Fruit fly (Drosophila melanogaster) whole organism, embryonic: ENCODE data around the gene CG34454.

Experiments used
- Bdp1 ChIP-seq: fragments of 200-800 bp; sonication (Bioruptor generic); optimal IDR thresholded peaks from 3 replicates; lab custom pipeline; 2016; ENCODE audit warnings: missing biosample characterization, missing genetic modification characterization
- Bgb ChIP-seq: fragments of 200-800 bp; sonication (Bioruptor generic); IDR thresholded peaks from 2 replicates; pipeline ENCODE4 v1.3.6; 2022; ENCODE audit warnings: missing biosample characterization, missing genetic modification characterization; ENCODE audit not compliant: partially characterized antibody
- C15 ChIP-seq: fragments of 200-800 bp; sonication (Bioruptor generic); IDR thresholded peaks from 3 replicates; pipeline ENCODE4 v1.3.6; 2022; ENCODE audit warnings: missing biosample characterization, missing genetic modification characterization
- CG10209 ChIP-seq: fragments of 200-800 bp; sonication (Bioruptor generic); optimal IDR thresholded peaks from 3 replicates; lab custom pipeline; 2017; ENCODE audit warnings: missing biosample characterization, mild to moderate bottlenecking, missing genetic modification characterization, missing genetic modification reagents
- CG10267 ChIP-seq: fragments of 200-800 bp; sonication (Bioruptor generic); optimal IDR thresholded peaks from 2 replicates; lab custom pipeline; 2018; ENCODE audit warnings: missing biosample characterization, mild to moderate bottlenecking, missing genetic modification characterization, moderate library complexity
- CG10366 ChIP-seq: fragments of 200-800 bp; sonication (Bioruptor generic); IDR thresholded peaks from 2 replicates; pipeline ENCODE4 v1.3.6; 2022; ENCODE audit warnings: missing biosample characterization, missing genetic modification characterization
- CG10431 ChIP-seq: fragments of 200-800 bp; sonication (Bioruptor generic); optimal IDR thresholded peaks from 3 replicates; lab custom pipeline; 2018; ENCODE audit warnings: missing biosample characterization, mild to moderate bottlenecking, missing genetic modification characterization
- CG10565 ChIP-seq: fragments of 200-800 bp; sonication (Bioruptor generic); optimal IDR thresholded peaks from 3 replicates; lab custom pipeline; 2016; ENCODE audit warnings: missing biosample characterization, mild to moderate bottlenecking, missing genetic modification characterization
- CG10654 ChIP-seq: fragments of 200-800 bp; sonication (Bioruptor generic); optimal IDR thresholded peaks from 2 replicates; lab custom pipeline; 2016; ENCODE audit warnings: missing biosample characterization, missing genetic modification characterization
- CG11085 ChIP-seq: fragments of 200-800 bp; sonication (Bioruptor generic); IDR thresholded peaks from 2 replicates; pipeline ENCODE4 v1.3.6; 2022; ENCODE audit warnings: missing biosample characterization, missing genetic modification characterization
- CG12391 ChIP-seq: fragments of 200-800 bp; sonication (Bioruptor generic); optimal IDR thresholded peaks from 3 replicates; lab custom pipeline; 2018; ENCODE audit warnings: missing biosample characterization, mild to moderate bottlenecking, missing genetic modification characterization, moderate library complexity
- CG1602 ChIP-seq: fragments of 200-800 bp; sonication (Bioruptor generic); optimal IDR thresholded peaks from 3 replicates; lab custom pipeline; 2016; ENCODE audit warnings: missing biosample characterization, missing genetic modification characterization
- CG16779 ChIP-seq: fragments of 200-800 bp; sonication (Bioruptor generic); IDR thresholded peaks from 2 replicates; pipeline ENCODE4 v1.3.6; 2022; ENCODE audit warnings: missing biosample characterization, missing genetic modification characterization
- CG16813 ChIP-seq: fragments of 200-800 bp; sonication (Bioruptor generic); IDR thresholded peaks from 3 replicates; pipeline ENCODE4 v1.3.6; 2022; ENCODE audit warnings: missing biosample characterization, missing genetic modification characterization; ENCODE audit not compliant: partially characterized antibody
- CG2120 ChIP-seq: fragments of 200-800 bp; sonication (Bioruptor generic); optimal IDR thresholded peaks from 3 replicates; lab custom pipeline; 2016; ENCODE audit warnings: missing biosample characterization, missing genetic modification characterization
- CG32532 ChIP-seq: fragments of 200-800 bp; sonication (Bioruptor generic); IDR thresholded peaks from 2 replicates; pipeline ENCODE4 v1.3.6; 2022; ENCODE audit warnings: missing biosample characterization, missing genetic modification characterization
- CG32767 ChIP-seq: fragments of 200-800 bp; sonication (Bioruptor generic); IDR thresholded peaks from 2 replicates; pipeline ENCODE4 v1.3.6; 2022; ENCODE audit warnings: missing biosample characterization, missing genetic modification characterization
- CG33557 ChIP-seq: fragments of 200-800 bp; sonication (Bioruptor generic); optimal IDR thresholded peaks from 2 replicates; lab custom pipeline; 2019; ENCODE audit warnings: missing biosample characterization, mild to moderate bottlenecking, missing genetic modification characterization, moderate library complexity
- CG6683 ChIP-seq: fragments of 200-800 bp; sonication (Bioruptor generic); optimal IDR thresholded peaks from 2 replicates; lab custom pipeline; 2017; ENCODE audit warnings: missing biosample characterization, mild to moderate bottlenecking, missing genetic modification characterization, missing genetic modification reagents
- CG6689 ChIP-seq: fragments of 200-800 bp; sonication (Bioruptor generic); IDR thresholded peaks from 2 replicates; pipeline ENCODE4 v1.3.6; 2022; ENCODE audit warnings: missing biosample characterization, missing genetic modification characterization
- CG8765 ChIP-seq: fragments of 200-800 bp; sonication (Bioruptor generic); IDR thresholded peaks from 2 replicates; pipeline ENCODE4 v1.3.6; 2022; ENCODE audit warnings: missing biosample characterization, missing genetic modification characterization
- CkIIα-i1 ChIP-seq: fragments of 200-800 bp; sonication (Bioruptor generic); IDR thresholded peaks from 2 replicates; pipeline ENCODE4 v1.3.6; 2022; ENCODE audit warnings: missing biosample characterization, missing genetic modification characterization
- Deaf1 ChIP-seq: fragments of 200-800 bp; optimal IDR thresholded peaks from 3 replicates; lab custom pipeline; 2019; ENCODE audit warnings: missing biosample characterization, mild to moderate bottlenecking, missing genetic modification characterization, moderate library complexity
- Dref ChIP-seq: fragments of 200-800 bp; sonication (Bioruptor generic); IDR thresholded peaks from 2 replicates; pipeline ENCODE4 v1.3.6; 2022; ENCODE audit warnings: missing biosample characterization, missing genetic modification characterization
- GATAe ChIP-seq: fragments of 200-800 bp; sonication (Bioruptor generic); conservative IDR thresholded peaks from 2 replicates; pipeline ENCODE4 v1.3.6; 2022; ENCODE audit warnings: missing biosample characterization, missing genetic modification characterization
- HLH54F ChIP-seq: fragments of 200-800 bp; sonication (Bioruptor generic); optimal IDR thresholded peaks from 3 replicates; lab custom pipeline; 2016; ENCODE audit warnings: missing biosample characterization, missing genetic modification characterization
- Med ChIP-seq: fragments of 200-800 bp; sonication (Bioruptor generic); peaks from one replicate; lab custom pipeline; 2016; ENCODE audit warnings: missing biosample characterization, missing genetic modification characterization, mild to moderate bottlenecking, inconsistent platforms, moderate library complexity
- Mrtf ChIP-seq: fragments of 200-800 bp; sonication (Bioruptor generic); IDR thresholded peaks from 3 replicates; pipeline ENCODE4 v1.3.6; 2022; ENCODE audit warnings: missing biosample characterization, missing genetic modification characterization
- NK7.1 ChIP-seq: fragments of 200-800 bp; sonication (Bioruptor generic); optimal IDR thresholded peaks from 3 replicates; lab custom pipeline; 2016; ENCODE audit warnings: missing biosample characterization, missing genetic modification characterization
- Nf-YC ChIP-seq: fragments of 200-800 bp; optimal IDR thresholded peaks from 3 replicates; lab custom pipeline; 2019; ENCODE audit warnings: missing biosample characterization, mild to moderate bottlenecking, missing genetic modification characterization, moderate library complexity
- bowl ChIP-seq: fragments of 200-800 bp; sonication (Bioruptor generic); IDR thresholded peaks from 2 replicates; pipeline ENCODE4 v1.3.6; 2022; ENCODE audit warnings: missing biosample characterization, missing genetic modification characterization
- croc ChIP-seq: fragments of 200-800 bp; sonication (Bioruptor generic); conservative IDR thresholded peaks from 3 replicates; pipeline ENCODE4 v1.3.6; 2022; ENCODE audit warnings: missing biosample characterization, missing genetic modification characterization
- cwo ChIP-seq: fragments of 200-800 bp; sonication (Bioruptor generic); optimal IDR thresholded peaks from 3 replicates; lab custom pipeline; 2017; ENCODE audit warnings: missing biosample characterization, missing genetic modification characterization, mild to moderate bottlenecking, moderate library complexity, missing genetic modification reagents
- dmrt11E ChIP-seq: fragments of 200-800 bp; sonication (Bioruptor generic); optimal IDR thresholded peaks from 3 replicates; lab custom pipeline; 2018; ENCODE audit warnings: missing biosample characterization, mild to moderate bottlenecking, missing genetic modification characterization, moderate library complexity
- esg ChIP-seq: fragments of 200-800 bp; sonication (Bioruptor generic); conservative IDR thresholded peaks from 2 replicates; pipeline ENCODE4 v1.3.6; 2022; ENCODE audit warnings: missing biosample characterization, missing genetic modification characterization
- exex ChIP-seq: fragments of 200-800 bp; sonication (Bioruptor generic); optimal IDR thresholded peaks from 4 replicates; lab custom pipeline; 2018; ENCODE audit warnings: missing biosample characterization, mild to moderate bottlenecking, missing genetic modification characterization, moderate library complexity
- hb ChIP-seq: fragments of 200-800 bp; sonication (Bioruptor generic); IDR thresholded peaks from 3 replicates; pipeline ENCODE4 v1.3.6; 2022; ENCODE audit warnings: missing biosample characterization, missing genetic modification characterization; ENCODE audit not compliant: partially characterized antibody
- hkb ChIP-seq, 2 experiments: fragments of 200-800 bp in 1 of 2; fragments of >200 bp in 1 of 2; sonication (Bioruptor generic) in 1 of 2; IDR thresholded peaks in 1 of 2; optimal IDR thresholded peaks in 1 of 2; 2 replicates each; pipeline versions ENCODE4 v1.3.6 to Lab custom; 2017 to 2022; ENCODE audit warnings: missing biosample characterization in 1 of 2, missing genetic modification characterization in 1 of 2
- nau ChIP-seq: fragments of 200-800 bp; sonication (Bioruptor generic); optimal IDR thresholded peaks from 3 replicates; lab custom pipeline; 2017; ENCODE audit warnings: missing biosample characterization, mild to moderate bottlenecking, missing genetic modification characterization, missing genetic modification reagents
- pfk ChIP-seq: fragments of 200-800 bp; sonication (Bioruptor generic); optimal IDR thresholded peaks from 2 replicates; lab custom pipeline; 2018; ENCODE audit warnings: missing biosample characterization, mild to moderate bottlenecking, missing genetic modification characterization, moderate library complexity
- psq ChIP-seq: fragments of 200-800 bp; sonication (Bioruptor generic); optimal IDR thresholded peaks from 2 replicates; lab custom pipeline; 2017; ENCODE audit warnings: missing biosample characterization, missing genetic modification characterization
- pum ChIP-seq: fragments of 200-800 bp; sonication (Bioruptor generic); optimal IDR thresholded peaks from 2 replicates; lab custom pipeline; 2016; ENCODE audit warnings: missing biosample characterization, missing genetic modification characterization
- ranshi ChIP-seq: fragments of 200-800 bp; sonication (Bioruptor generic); IDR thresholded peaks from 2 replicates; pipeline ENCODE4 v1.3.6; 2022; ENCODE audit warnings: missing biosample characterization, missing genetic modification characterization
- rib ChIP-seq: fragments of 200-800 bp; sonication (Bioruptor generic); IDR thresholded peaks from 2 replicates; pipeline ENCODE4 v1.3.6; 2022; ENCODE audit warnings: missing biosample characterization, missing genetic modification characterization
- sr ChIP-seq: fragments of 200-800 bp; sonication (Bioruptor generic); IDR thresholded peaks from 3 replicates; pipeline ENCODE4 v1.3.6; 2022; ENCODE audit warnings: missing biosample characterization, missing genetic modification characterization
- unpg ChIP-seq: fragments of 200-800 bp; sonication (Bioruptor generic); optimal IDR thresholded peaks from 3 replicates; lab custom pipeline; 2018; ENCODE audit warnings: missing biosample characterization, mild to moderate bottlenecking, missing genetic modification characterization, moderate library complexity
- zfh1 ChIP-seq: fragments of 200-800 bp; sonication (Bioruptor generic); IDR thresholded peaks from 3 replicates; pipeline ENCODE4 v1.3.6; 2022; ENCODE audit warnings: missing biosample characterization, missing genetic modification characterization

The CG34454 gene

dm6 chr3L:223019-223902 is 8.9 kb downstream of the CG34454 start, which contains the start of the genes pyx and CG33229 (continued):
- TF ChIP-seq CG8765 (GFP tag; lab: Robert Waterston, UW) (peak; percentile 52; the same call in 1 of the 2 replicates), hkb (optimal IDR thresholded peaks at IDR 0.05; lab: Kevin White, UChicago) (peak; percentile 83), hkb (GFP tag; IDR thresholded peaks at IDR 0.05; lab: Robert Waterston, UW) (peak; percentile 68), CG2120 (GFP tag; lab: Kevin White, UChicago) (peak; percentile 96), CG10209 (GFP tag; lab: Kevin White, UChicago) (peak; percentile 85), CG16779 (GFP tag; lab: Robert Waterston, UW) (peak; percentile 85), CG11085 (GFP tag; lab: Robert Waterston, UW) (peak; percentile 72), CG33557 (GFP tag; lab: Kevin White, UChicago) (peak; percentile 41), CG10431 (peak; percentile 78), exex (tag; lab: Kevin White, UChicago) (peak; percentile 60), bowl (GFP tag; lab: Robert Waterston, UW) (0 out of 2 replicates have a peak, but pooled peaks have one; percentile 21), dmrt11E (tag; lab: Kevin White, UChicago) (peak; percentile 68), pfk (GFP tag; lab: Kevin White, UChicago) (no peak), HLH54F (GFP tag; lab: Kevin White, UChicago) (peak; percentile 94), CG6689 (GFP tag; lab: Robert Waterston, UW) (peak; percentile 80; the same call in 1 of the 2 replicates), CkIIα-i1 (0 out of 2 replicates have a peak, but pooled peaks have one; percentile 11), unpg (GFP tag; lab: Kevin White, UChicago) (peak; percentile 74), hb (GFP tag; lab: Robert Waterston, UW) (no peak), ranshi (GFP tag; lab: Robert Waterston, UW) (peak; percentile 80), C15 (GFP tag; lab: Robert Waterston, UW) (peak; percentile 66; the same call in 1 of the 3 replicates), zfh1 (GFP tag; lab: Robert Waterston, UW) (peak; percentile 67), Deaf1 (peak; percentile 40), CG10654 (peak; percentile 83), Bdp1 (GFP tag; lab: Kevin White, UChicago) (peak; percentile 56), croc (GFP tag; lab: Robert Waterston, UW) (peak; percentile 56; the same call in 1 of the 3 replicates), CG10565 (GFP tag; lab: Kevin White, UChicago) (peak; percentile 32), CG6683 (peak; percentile 13), sr (GFP tag; lab: Robert Waterston, UW) (no peak), Med (GFP tag; lab: Kevin White, UChicago) (peak; percentile 95), pum (GFP tag; lab: Kevin White, UChicago) (peak; percentile 78), GATAe (no peak), Nf-YC (tag; lab: Kevin White, UChicago) (peak; percentile 81), Bgb (GFP tag; lab: Robert Waterston, UW) (no peak), nau (GFP tag; lab: Kevin White, UChicago) (no peak), CG12391 (tag; lab: Kevin White, UChicago) (peak; percentile 87), CG10366 (peak; percentile 80), CG32767 (GFP tag; lab: Robert Waterston, UW) (peak; percentile 8; the same call in 1 of the 2 replicates), psq (peak; percentile 50), CG32532 (GFP tag; lab: Robert Waterston, UW) (peak; percentile 93), CG16813 (GFP tag; lab: Robert Waterston, UW) (no peak), NK7.1 (peak; percentile 45), esg (GFP tag; lab: Robert Waterston, UW) (peak; percentile 77; the same call in 1 of the 2 replicates), Dref (GFP tag; lab: Robert Waterston, UW) (peak; percentile 34), CG10267 (peak; percentile 74), Mrtf (GFP tag; lab: Robert Waterston, UW) (peak; percentile 85), rib (GFP tag; lab: Robert Waterston, UW) (no peak; the same call in 1 of the 2 replicates), CG1602 (GFP tag; lab: Kevin White, UChicago) (peak; percentile 86), cwo (GFP tag; lab: Kevin White, UChicago) (peak; percentile 72)
